Worm (Caenorhabditis elegans): ENCODE measurements around the gene mrpl-11.

Gene mrpl-11

DNA sequence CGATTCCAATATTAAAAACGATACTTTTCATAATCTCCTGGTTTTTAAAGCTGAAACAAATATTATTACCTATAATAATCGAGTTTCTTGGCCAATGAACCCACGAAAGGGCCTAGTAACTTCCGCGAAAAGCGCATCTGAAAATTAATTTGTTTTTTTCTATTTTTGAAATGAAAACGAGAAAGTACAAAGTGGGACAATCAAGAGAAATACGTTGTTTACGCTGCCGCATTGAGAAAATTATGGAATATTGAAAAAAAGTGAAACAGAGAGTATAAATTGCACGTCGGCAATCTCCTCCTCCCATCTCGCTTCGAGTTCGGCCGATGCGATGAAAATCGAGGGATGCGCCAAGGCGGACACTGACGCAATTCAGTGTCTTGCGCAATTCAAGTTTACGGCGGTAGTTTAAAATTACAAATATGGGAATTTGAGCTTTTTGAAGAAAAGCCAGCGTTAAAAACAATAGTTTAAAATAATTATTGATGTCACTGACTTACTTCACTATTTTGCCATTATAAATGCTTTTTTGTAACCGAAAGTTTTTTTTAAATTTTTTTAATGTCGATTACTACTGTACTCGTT lies 23.9 kb downstream of the mrpl-11 start, which contains the start of gene pdhk-2 (continued):
- TF ChIP-seq hrde-1 (tag; optimal IDR thresholded peaks at IDR 0.05; ENCODE audit: borderline replicate concordance) (no peak), nhr-120 (GFP tag; IDR thresholded peaks at IDR 0.05) (no peak), B0019.2 (GFP tag; conservative IDR thresholded peaks at IDR 0.05) (no peak), lsy-27 (tag; optimal IDR thresholded peaks at IDR 0.05; ENCODE audit: borderline replicate concordance, insufficient read depth) (no peak), ceh-79 (tag; optimal IDR thresholded peaks at IDR 0.05) (no peak), atf-7 (tag; optimal IDR thresholded peaks at IDR 0.05) (peak; percentile 58), F49E8.2 (tag; optimal IDR thresholded peaks at IDR 0.05; ENCODE audit: insufficient read depth) (peak; percentile 70)

DNA sequence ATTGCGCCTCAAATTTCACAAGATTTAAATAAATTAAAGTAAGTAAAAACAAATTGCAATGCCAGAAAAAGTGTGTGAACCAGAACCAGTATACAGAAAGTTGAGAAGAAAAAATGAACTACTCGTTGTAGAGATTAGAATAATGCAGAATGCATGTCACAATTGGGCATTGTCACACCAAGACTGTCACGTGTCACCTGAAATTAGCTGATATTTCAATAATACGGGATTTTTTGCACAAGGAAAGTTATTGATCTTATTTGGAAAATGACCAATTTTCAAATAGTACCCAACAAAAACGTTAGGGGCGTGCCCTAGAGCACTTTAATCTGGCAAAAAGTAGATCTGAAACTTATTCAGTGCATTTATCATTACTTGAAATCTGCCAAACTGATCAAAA lies 24.5 kb downstream of the mrpl-11 start:
- TF ChIP-seq rcor-1 (GFP tag; IDR thresholded peaks at IDR 0.05) (no peak), F10E7.11 (tag; optimal IDR thresholded peaks at IDR 0.05) (no peak), attf-3 (GFP tag; conservative IDR thresholded peaks at IDR 0.05) (no peak), egl-18 (GFP tag; IDR thresholded peaks at IDR 0.05) (no peak), nfya-1 (tag; optimal IDR thresholded peaks at IDR 0.05; ENCODE audit: borderline replicate concordance, insufficient read depth) (no peak), F57C9.4 (tag; optimal IDR thresholded peaks at IDR 0.05) (no peak), Y56A3A.18 (GFP tag; IDR thresholded peaks at IDR 0.05) (no peak), gei-17 (GFP tag; optimal IDR thresholded peaks at IDR 0.05) (no peak), D2030.7 (GFP tag; IDR thresholded peaks at IDR 0.05) (no peak), lin-54 (GFP tag; optimal IDR thresholded peaks at IDR 0.05) (no peak), Y95B8A.8 (GFP tag; IDR thresholded peaks at IDR 0.05) (no peak), F49E8.2 (tag; optimal IDR thresholded peaks at IDR 0.05; ENCODE audit: insufficient read depth) (no peak), nhr-90 (tag; optimal IDR thresholded peaks at IDR 0.05) (no peak), die-1 (tag; optimal IDR thresholded peaks at IDR 0.05) (no peak), pbrm-1 (GFP tag; IDR thresholded peaks at IDR 0.05) (no peak), lsy-27 (tag; optimal IDR thresholded peaks at IDR 0.05; ENCODE audit: borderline replicate concordance, insufficient read depth) (no peak), lir-1 (GFP tag; conservative IDR thresholded peaks at IDR 0.05) (no peak), madf-8 (GFP tag; conservative IDR thresholded peaks at IDR 0.05) (no peak), mcd-1 (GFP tag; IDR thresholded peaks at IDR 0.05) (no peak), dpl-1 (GFP tag; optimal IDR thresholded peaks at IDR 0.05) (no peak)

DNA sequence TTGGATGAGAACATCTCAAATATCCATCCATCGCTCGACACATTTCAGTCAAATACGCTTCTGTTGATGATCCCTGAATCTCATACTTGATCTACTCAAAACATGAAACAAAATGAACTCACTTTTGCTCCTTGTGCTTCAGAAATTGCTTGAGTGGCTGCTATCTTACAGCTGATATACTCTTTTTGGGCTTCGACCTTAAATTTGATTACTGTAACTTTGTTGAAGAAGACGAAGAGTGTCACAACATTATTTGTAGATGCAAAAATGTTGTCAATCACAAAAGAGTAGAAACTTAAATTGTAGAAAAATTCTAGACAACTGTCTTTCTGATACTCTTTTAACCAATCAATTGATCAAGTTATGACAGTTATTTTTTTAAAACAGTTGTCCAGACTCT lies 25.1 kb downstream of the mrpl-11 start:
- TF ChIP-seq nhr-80 (tag; optimal IDR thresholded peaks at IDR 0.05): no peak
- no peak for TF ChIP-seq Y56A3A.18 (GFP tag; IDR thresholded peaks at IDR 0.05)
- TF ChIP-seq B0336.3 (GFP tag; IDR thresholded peaks at IDR 0.05): no peak
- TF ChIP-seq repo-1 (tag; optimal IDR thresholded peaks at IDR 0.05): no peak
- no peak for TF ChIP-seq hsf-1 (GFP tag; IDR thresholded peaks at IDR 0.05)
- no peak for TF ChIP-seq egrh-3 (GFP tag; IDR thresholded peaks at IDR 0.05)
- TF ChIP-seq akir-1 (GFP tag; optimal IDR thresholded peaks at IDR 0.05): no peak
- no peak for TF ChIP-seq B0261.1 (tag; optimal IDR thresholded peaks at IDR 0.05)
- no peak for TF ChIP-seq F49E8.2 (tag; optimal IDR thresholded peaks at IDR 0.05; ENCODE audit: insufficient read depth)
- TF ChIP-seq hmg-20 (GFP tag; IDR thresholded peaks at IDR 0.05): no peak
- TF ChIP-seq bed-1 (GFP tag; IDR thresholded peaks at IDR 0.05): no peak
- TF ChIP-seq F57C9.4 (tag; optimal IDR thresholded peaks at IDR 0.05): no peak
- TF ChIP-seq ceh-58 (GFP tag; IDR thresholded peaks at IDR 0.05): no peak
- TF ChIP-seq nhr-90 (tag; optimal IDR thresholded peaks at IDR 0.05): no peak
- TF ChIP-seq tbp1 (GFP tag; optimal IDR thresholded peaks at IDR 0.05): no peak
- no peak for TF ChIP-seq mes-4 (tag; optimal IDR thresholded peaks at IDR 0.05)
- no peak for TF ChIP-seq rec-8 (tag; optimal IDR thresholded peaks at IDR 0.05)
- no peak for TF ChIP-seq rcor-1 (GFP tag; IDR thresholded peaks at IDR 0.05)
